Fruit fly (Drosophila melanogaster) whole organism, embryonic: ENCODE results near the gene SREBP.
A peak's percentile ranks its signal among the peaks of the same experiment; 100 is the strongest.

Source experiments
- Antp ChIP-seq: fragments of 200-800 bp; sonication (Bioruptor generic); optimal IDR thresholded peaks from 3 replicates; lab custom pipeline; 2016; ENCODE audit warnings: missing biosample characterization, missing genetic modification characterization
- Bgb ChIP-seq: fragments of 200-800 bp; sonication (Bioruptor generic); IDR thresholded peaks from 2 replicates; pipeline ENCODE4 v1.3.6; 2022; ENCODE audit warnings: missing biosample characterization, missing genetic modification characterization; ENCODE audit not compliant: partially characterized antibody
- CG10267 ChIP-seq: fragments of 200-800 bp; sonication (Bioruptor generic); optimal IDR thresholded peaks from 2 replicates; lab custom pipeline; 2018; ENCODE audit warnings: missing biosample characterization, mild to moderate bottlenecking, missing genetic modification characterization, moderate library complexity
- CG11398 ChIP-seq: fragments of 200-800 bp; sonication (Bioruptor generic); optimal IDR thresholded peaks from 2 replicates; lab custom pipeline; 2016; ENCODE audit warnings: missing biosample characterization, missing genetic modification characterization
- CG11456 ChIP-seq: fragments of 200-800 bp; sonication (Bioruptor generic); IDR thresholded peaks from 3 replicates; pipeline ENCODE4 v1.3.6; 2022; ENCODE audit warnings: missing biosample characterization, missing genetic modification characterization
- CG13424 ChIP-seq: fragments of 200-800 bp; sonication (Bioruptor generic); optimal IDR thresholded peaks from 2 replicates; lab custom pipeline; 2019; ENCODE audit warnings: missing biosample characterization, mild to moderate bottlenecking, missing genetic modification characterization, moderate library complexity
- CG14014 ChIP-seq: fragments of 200-800 bp; sonication (Bioruptor generic); IDR thresholded peaks from 2 replicates; pipeline ENCODE4 v1.3.6; 2022; ENCODE audit warnings: missing biosample characterization, missing genetic modification characterization
- CG14710 ChIP-seq: fragments of 200-800 bp; sonication (Bioruptor generic); optimal IDR thresholded peaks from 3 replicates; lab custom pipeline; 2019; ENCODE audit warnings: missing biosample characterization, mild to moderate bottlenecking, missing genetic modification characterization, moderate library complexity
- CG17568 ChIP-seq: fragments of 200-800 bp; sonication (Bioruptor generic); optimal IDR thresholded peaks from 2 replicates; lab custom pipeline; 2018; ENCODE audit warnings: missing biosample characterization, mild to moderate bottlenecking, missing genetic modification characterization, moderate library complexity
- CG18476 ChIP-seq: fragments of 200-800 bp; sonication (Bioruptor generic); optimal IDR thresholded peaks from 2 replicates; lab custom pipeline; 2016; ENCODE audit warnings: missing biosample characterization, mild to moderate bottlenecking, missing genetic modification characterization
- CG18764 ChIP-seq: fragments of 200-800 bp; sonication (Bioruptor generic); optimal IDR thresholded peaks from 3 replicates; lab custom pipeline; 2016; ENCODE audit warnings: missing biosample characterization, missing genetic modification characterization
- CG32767 ChIP-seq: fragments of 200-800 bp; sonication (Bioruptor generic); IDR thresholded peaks from 2 replicates; pipeline ENCODE4 v1.3.6; 2022; ENCODE audit warnings: missing biosample characterization, missing genetic modification characterization
- CG34224 ChIP-seq: fragments of 200-800 bp; sonication (Bioruptor generic); IDR thresholded peaks from 3 replicates; pipeline ENCODE4 v1.3.6; 2022; ENCODE audit warnings: missing biosample characterization, missing genetic modification characterization; ENCODE audit not compliant: partially characterized antibody
- CG4282 ChIP-seq: fragments of 200-800 bp; sonication (Bioruptor generic); optimal IDR thresholded peaks from 2 replicates; lab custom pipeline; 2016; ENCODE audit warnings: missing biosample characterization, missing genetic modification characterization
- CG6854 ChIP-seq: fragments of 200-800 bp; sonication (Bioruptor generic); optimal IDR thresholded peaks from 3 replicates; lab custom pipeline; 2017; ENCODE audit warnings: missing biosample characterization, mild to moderate bottlenecking, missing genetic modification characterization
- CG9215 ChIP-seq: fragments of 200-800 bp; sonication (Bioruptor generic); IDR thresholded peaks from 2 replicates; pipeline ENCODE4 v1.3.6; 2022; ENCODE audit warnings: missing biosample characterization, missing genetic modification characterization
- Dbx ChIP-seq: fragments of 200-800 bp; sonication (Bioruptor generic); IDR thresholded peaks from 3 replicates; pipeline ENCODE4 v1.3.6; 2022; ENCODE audit warnings: missing biosample characterization, missing genetic modification characterization
- Dll ChIP-seq: fragments of 200-800 bp; sonication (Bioruptor generic); IDR thresholded peaks from 4 replicates; pipeline ENCODE4 v1.3.6; 2022; ENCODE audit warnings: missing biosample characterization, missing genetic modification characterization; ENCODE audit not compliant: partially characterized antibody
- Fer2 ChIP-seq: fragments of 200-800 bp; sonication (Bioruptor generic); optimal IDR thresholded peaks from 2 replicates; lab custom pipeline; 2018; ENCODE audit warnings: missing biosample characterization, mild to moderate bottlenecking, missing genetic modification characterization, moderate library complexity
- Gug ChIP-seq: fragments of 200-800 bp; sonication (Bioruptor generic); IDR thresholded peaks from 4 replicates; pipeline ENCODE4 v1.3.6; 2022; ENCODE audit warnings: missing biosample characterization, missing genetic modification characterization
- HLHmδ ChIP-seq: fragments of 200-800 bp; sonication (Bioruptor generic); optimal IDR thresholded peaks from 2 replicates; lab custom pipeline; 2018; ENCODE audit warnings: missing biosample characterization, mild to moderate bottlenecking, missing genetic modification characterization, moderate library complexity
- HmgD ChIP-seq: fragments of 200-800 bp; sonication (Bioruptor generic); optimal IDR thresholded peaks from 3 replicates; lab custom pipeline; 2016; ENCODE audit warnings: missing biosample characterization, missing genetic modification characterization
- HmgZ ChIP-seq: fragments of 200-800 bp; sonication (Bioruptor generic); optimal IDR thresholded peaks from 2 replicates; lab custom pipeline; 2018; ENCODE audit warnings: missing biosample characterization, mild to moderate bottlenecking, missing genetic modification characterization
- Jarid2 ChIP-seq: fragments of 200-800 bp; sonication (Bioruptor generic); optimal IDR thresholded peaks from 3 replicates; lab custom pipeline; 2017; ENCODE audit warnings: mild to moderate bottlenecking, missing biosample characterization, missing genetic modification reagents, missing genetic modification characterization
- MESR4 ChIP-seq: fragments of 200-800 bp; sonication (Bioruptor generic); optimal IDR thresholded peaks from 2 replicates; lab custom pipeline; 2018; ENCODE audit warnings: missing biosample characterization, mild to moderate bottlenecking, missing genetic modification characterization, moderate library complexity
- Max ChIP-seq: fragments of 200-800 bp; sonication (Bioruptor generic); optimal IDR thresholded peaks from 2 replicates; lab custom pipeline; 2016; ENCODE audit warnings: missing biosample characterization, mild to moderate bottlenecking, missing genetic modification characterization
- Mrtf ChIP-seq: fragments of 200-800 bp; sonication (Bioruptor generic); IDR thresholded peaks from 3 replicates; pipeline ENCODE4 v1.3.6; 2022; ENCODE audit warnings: missing biosample characterization, missing genetic modification characterization
- Myb ChIP-seq: fragments of 200-800 bp; sonication (Bioruptor generic); optimal IDR thresholded peaks from 2 replicates; lab custom pipeline; 2016; ENCODE audit warnings: missing biosample characterization, missing genetic modification characterization
- NFAT ChIP-seq: fragments of 200-800 bp; sonication (Bioruptor generic); IDR thresholded peaks from 2 replicates; pipeline ENCODE4 v1.3.6; 2022; ENCODE audit warnings: missing biosample characterization, missing genetic modification characterization
- Tbp ChIP-seq: fragments of >200 bp; optimal IDR thresholded peaks from 2 replicates; lab custom pipeline; 2018; ENCODE audit warnings: missing biosample characterization, missing genetic modification characterization
- Trl ChIP-seq, 3 experiments: fragments of >200 bp in 2 of 3; fragments of 200-800 bp in 1 of 3; sonication (Bioruptor generic) in 1 of 3; optimal IDR thresholded peaks; 2 replicates in 1 of 3; 3 replicates in 2 of 3; lab custom pipeline; 2016 to 2017; ENCODE audit warnings: missing biosample characterization in 1 of 3, missing genetic modification characterization in 1 of 3
- aop ChIP-seq: fragments of 200-800 bp; sonication (Bioruptor generic); IDR thresholded peaks from 2 replicates; pipeline ENCODE4 v1.3.6; 2022; ENCODE audit warnings: missing biosample characterization, missing genetic modification characterization
- az2 ChIP-seq: fragments of 200-800 bp; sonication (Bioruptor generic); optimal IDR thresholded peaks from 3 replicates; lab custom pipeline; 2016; ENCODE audit warnings: missing biosample characterization, missing genetic modification characterization
- caup ChIP-seq: fragments of 200-800 bp; sonication (Bioruptor generic); optimal IDR thresholded peaks from 3 replicates; lab custom pipeline; 2017; ENCODE audit warnings: missing biosample characterization, mild to moderate bottlenecking, missing genetic modification characterization, moderate library complexity; ENCODE audit not compliant: severe bottlenecking
- chif ChIP-seq, 2 experiments: fragments of 200-800 bp; sonication (Bioruptor generic); optimal IDR thresholded peaks; 3 replicates each; lab custom pipeline; 2016; ENCODE audit warnings: missing biosample characterization in 2 of 2, missing genetic modification characterization in 2 of 2
- chm ChIP-seq: fragments of 200-800 bp; sonication (Bioruptor generic); IDR thresholded peaks from 2 replicates; pipeline ENCODE4 v1.3.6; 2022; ENCODE audit warnings: missing biosample characterization, missing genetic modification characterization
- croc ChIP-seq: fragments of 200-800 bp; sonication (Bioruptor generic); conservative IDR thresholded peaks from 3 replicates; pipeline ENCODE4 v1.3.6; 2022; ENCODE audit warnings: missing biosample characterization, missing genetic modification characterization
- dpn ChIP-seq, 2 experiments: fragments of 200-800 bp; sonication (Bioruptor generic); optimal IDR thresholded peaks; 3 replicates each; lab custom pipeline; 2016; ENCODE audit warnings: missing biosample characterization in 2 of 2, missing genetic modification characterization in 2 of 2
- eyg ChIP-seq: fragments of 200-800 bp; sonication (Bioruptor generic); optimal IDR thresholded peaks from 3 replicates; lab custom pipeline; 2016; ENCODE audit warnings: missing biosample characterization, missing genetic modification characterization
- fd64A ChIP-seq: fragments of 200-800 bp; sonication (Bioruptor generic); optimal IDR thresholded peaks from 3 replicates; lab custom pipeline; 2018; ENCODE audit warnings: missing biosample characterization, mild to moderate bottlenecking, missing genetic modification characterization
- fru ChIP-seq: fragments of >200 bp; optimal IDR thresholded peaks from 2 replicates; lab custom pipeline; 2017
- her ChIP-seq: fragments of 200-800 bp; sonication (Bioruptor generic); optimal IDR thresholded peaks from 2 replicates; lab custom pipeline; 2016; ENCODE audit warnings: missing biosample characterization, missing genetic modification characterization
- kah ChIP-seq: fragments of 200-800 bp; sonication (Bioruptor generic); optimal IDR thresholded peaks from 2 replicates; lab custom pipeline; 2018; ENCODE audit warnings: missing biosample characterization, mild to moderate bottlenecking, missing genetic modification characterization
- kni ChIP-seq: fragments of 200-800 bp; sonication (Bioruptor generic); optimal IDR thresholded peaks from 3 replicates; lab custom pipeline; 2017; ENCODE audit warnings: mild to moderate bottlenecking, missing biosample characterization, missing genetic modification reagents, missing genetic modification characterization
- lilli ChIP-seq: fragments of 200-800 bp; sonication (Bioruptor generic); optimal IDR thresholded peaks from 3 replicates; lab custom pipeline; 2016; ENCODE audit warnings: missing biosample characterization, missing genetic modification characterization
- nerfin-2 ChIP-seq: fragments of 200-800 bp; sonication (Bioruptor generic); IDR thresholded peaks from 2 replicates; pipeline ENCODE4 v1.3.6; 2022; ENCODE audit warnings: missing biosample characterization, missing genetic modification characterization; ENCODE audit not compliant: partially characterized antibody
- org-1 ChIP-seq: fragments of 200-800 bp; sonication (Bioruptor generic); optimal IDR thresholded peaks from 2 replicates; lab custom pipeline; 2017; ENCODE audit warnings: missing biosample characterization, missing genetic modification characterization
- pros ChIP-seq: fragments of 200-800 bp; sonication (Bioruptor generic); optimal IDR thresholded peaks from 3 replicates; lab custom pipeline; 2019; ENCODE audit warnings: missing biosample characterization, mild to moderate bottlenecking, missing genetic modification characterization, moderate library complexity
- ranshi ChIP-seq: fragments of 200-800 bp; sonication (Bioruptor generic); IDR thresholded peaks from 2 replicates; pipeline ENCODE4 v1.3.6; 2022; ENCODE audit warnings: missing biosample characterization, missing genetic modification characterization

The SREBP gene

dm6 chr3L:19845047-19845906 is 51.5 kb downstream of the SREBP start, which contains the start of gene Papss (continued):
- TF ChIP-seq MESR4 (GFP tag; lab: Kevin White, UChicago) (peak; percentile 41), org-1 (GFP tag; lab: Kevin White, UChicago) (peak; percentile 66), Dll (GFP tag; lab: Robert Waterston, UW) (peak; percentile 95), CG34224 (GFP tag; lab: Robert Waterston, UW) (peak; percentile 88), chif (GFP tag; optimal IDR thresholded peaks at IDR 0.05; lab: Kevin White, UChicago) (no peak), Bgb (GFP tag; lab: Robert Waterston, UW) (peak; percentile 82), Myb (no peak), Antp (GFP tag; lab: Kevin White, UChicago) (no peak), kni (GFP tag; lab: Kevin White, UChicago) (peak; percentile 78), CG11456 (no peak), Gug (GFP tag; lab: Robert Waterston, UW) (0 out of 4 replicates have a peak, but pooled peaks have one; percentile 26), pros (GFP tag; lab: Kevin White, UChicago) (no peak), kah (no peak), dpn (GFP tag; optimal IDR thresholded peaks at IDR 0.05; lab: Kevin White, UChicago) (no peak), chm (GFP tag; lab: Robert Waterston, UW) (peak; percentile 66), HLHmδ (GFP tag; lab: Kevin White, UChicago) (no peak), Dbx (peak; percentile 70; the same call in 2 of the 3 replicates), HmgD (no peak), fd64A (peak; percentile 43), caup (GFP tag; lab: Kevin White, UChicago) (peak; percentile 56), ranshi (no peak), croc (GFP tag; lab: Robert Waterston, UW) (no peak), Mrtf (GFP tag; lab: Robert Waterston, UW) (no peak), CG11398 (GFP tag; lab: Kevin White, UChicago) (no peak), Trl (optimal IDR thresholded peaks at IDR 0.05; lab: Kevin White, UChicago) (peak in 1 of 2 experiments; percentile 8), Trl (GFP tag; optimal IDR thresholded peaks at IDR 0.05; lab: Kevin White, UChicago) (no peak), Max (GFP tag; lab: Kevin White, UChicago) (no peak), NFAT (peak; percentile 45; the same call in 1 of the 2 replicates), CG6854 (GFP tag; lab: Kevin White, UChicago) (peak; percentile 12), Fer2 (tag; lab: Kevin White, UChicago) (no peak), CG13424 (tag; lab: Kevin White, UChicago) (no peak), lilli (no peak), Jarid2 (no peak), CG18764 (GFP tag; lab: Kevin White, UChicago) (no peak), CG32767 (GFP tag; lab: Robert Waterston, UW) (no peak), eyg (peak; percentile 14), her (GFP tag; lab: Kevin White, UChicago) (peak; percentile 23), CG4282 (GFP tag; lab: Kevin White, UChicago) (no peak), CG9215 (GFP tag; lab: Robert Waterston, UW) (no peak), CG17568 (GFP tag; lab: Kevin White, UChicago) (no peak), Tbp (no peak), nerfin-2 (GFP tag; lab: Robert Waterston, UW) (peak; percentile 56), CG14014 (GFP tag; lab: Robert Waterston, UW) (no peak; the same call in 1 of the 2 replicates), CG18476 (GFP tag; lab: Kevin White, UChicago) (no peak), fru (lab: Kevin White, UChicago) (no peak), aop (GFP tag; lab: Robert Waterston, UW) (no peak), CG10267 (peak; percentile 55), CG14710 (tag; lab: Kevin White, UChicago) (peak; percentile 28), HmgZ (tag; lab: Kevin White, UChicago) (peak; percentile 6), az2 (no peak)
